Fruit fly (Drosophila melanogaster): Measurements from ENCODE around the gene Lk6.
A peak's percentile ranks its signal among the peaks of the same experiment; 100 is the strongest.

Lk6 gene

DNA sequence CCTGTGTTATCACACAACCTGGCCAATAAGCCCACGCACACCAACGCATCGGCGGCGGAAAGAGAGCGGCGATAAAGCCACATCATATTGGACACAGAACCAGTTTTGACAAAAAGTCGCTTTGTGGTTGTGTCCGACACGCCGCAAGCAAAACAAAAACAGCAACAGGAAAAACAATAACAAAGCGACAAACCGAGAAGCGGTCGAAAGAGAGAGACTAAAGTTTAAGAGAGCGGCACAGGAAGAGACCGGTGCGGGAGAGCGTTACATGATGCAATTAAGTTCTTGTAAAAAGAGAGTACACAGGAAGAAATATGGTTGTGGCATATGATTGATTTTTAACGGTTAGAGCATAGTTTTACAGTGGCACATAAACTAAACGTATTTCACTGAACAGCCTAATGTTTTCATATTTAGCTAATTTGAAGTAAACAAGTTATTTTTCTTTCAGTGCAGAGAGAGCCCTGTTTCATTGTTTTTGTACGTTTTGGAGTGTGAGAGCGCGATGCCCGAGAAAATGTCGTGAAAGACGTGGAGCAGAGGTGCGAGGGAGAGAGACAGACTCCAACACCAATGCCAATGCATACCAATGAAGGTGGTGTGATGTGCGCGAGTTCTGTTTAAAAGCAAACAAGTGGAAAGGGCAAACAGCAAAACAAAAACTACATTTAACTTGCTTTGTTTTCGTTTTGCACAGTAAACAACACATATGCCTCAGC lies 3.4 kb downstream of the Lk6 start (continued):
- peak; percentile 100 for TF ChIP-seq CG8944 (GFP tag; optimal IDR thresholded peaks at IDR 0.05)
- TF ChIP-seq CG11504 (tag; optimal IDR thresholded peaks at IDR 0.05): peak; percentile 99
- no peak for TF ChIP-seq CG32772 (GFP tag; IDR thresholded peaks at IDR 0.05)
- TF ChIP-seq sob (GFP tag; IDR thresholded peaks at IDR 0.05): no peak
- TF ChIP-seq CG10321 (GFP tag; IDR thresholded peaks at IDR 0.05): no peak
- TF ChIP-seq run (tag; optimal IDR thresholded peaks at IDR 0.05): peak; percentile 99
- peak; percentile 100 for TF ChIP-seq CG17359 (tag; optimal IDR thresholded peaks at IDR 0.05)
- TF ChIP-seq CG30403 (GFP tag; optimal IDR thresholded peaks at IDR 0.05): peak; percentile 100
- peak; percentile 93 for TF ChIP-seq CG30020 (tag; optimal IDR thresholded peaks at IDR 0.05)
- peak; percentile 96 for TF ChIP-seq CG8281 (tag; optimal IDR thresholded peaks at IDR 0.05)
- TF ChIP-seq CG6854 (GFP tag; optimal IDR thresholded peaks at IDR 0.05): peak; percentile 99
- TF ChIP-seq CG17568 (GFP tag; optimal IDR thresholded peaks at IDR 0.05): peak; percentile 100
- peak; percentile 99 for TF ChIP-seq cwo (GFP tag; optimal IDR thresholded peaks at IDR 0.05)
- peak; percentile 100 for TF ChIP-seq CG4328 (GFP tag; optimal IDR thresholded peaks at IDR 0.05)
- TF ChIP-seq az2 (GFP tag; optimal IDR thresholded peaks at IDR 0.05): peak; percentile 100
- no peak for TF ChIP-seq ro (GFP tag; IDR thresholded peaks at IDR 0.05)
- TF ChIP-seq CG10959 (GFP tag; IDR thresholded peaks at IDR 0.05): no peak
- peak; percentile 99 for TF ChIP-seq kah (GFP tag; optimal IDR thresholded peaks at IDR 0.05)
- peak; percentile 100 for TF ChIP-seq CG12942 (GFP tag; optimal IDR thresholded peaks at IDR 0.05)
- no peak for TF ChIP-seq CG3726 (GFP tag; IDR thresholded peaks at IDR 0.05)
- TF ChIP-seq corto (GFP tag; optimal IDR thresholded peaks at IDR 0.05): peak; percentile 100
- peak; percentile 100 for TF ChIP-seq gem (tag; optimal IDR thresholded peaks at IDR 0.05)
- no peak for TF ChIP-seq Nf-YA (GFP tag; IDR thresholded peaks at IDR 0.05)
- peak; percentile 100 for TF ChIP-seq NK7.1 (GFP tag; optimal IDR thresholded peaks at IDR 0.05)
- TF ChIP-seq inv (GFP tag; IDR thresholded peaks at IDR 0.05; ENCODE audit: partially characterized antibody): no peak
- TF ChIP-seq trh (GFP tag; optimal IDR thresholded peaks at IDR 0.05): peak; percentile 99
- no peak for TF ChIP-seq sim (GFP tag; IDR thresholded peaks at IDR 0.05)
- TF ChIP-seq seq (GFP tag; IDR thresholded peaks at IDR 0.05): no peak
- TF ChIP-seq CG13123 (GFP tag; optimal IDR thresholded peaks at IDR 0.05): peak; percentile 99
- no peak for TF ChIP-seq Optix (GFP tag; IDR thresholded peaks at IDR 0.05)
- TF ChIP-seq amos (GFP tag; IDR thresholded peaks at IDR 0.05; ENCODE audit: partially characterized antibody): no peak
- no peak for TF ChIP-seq gsb (GFP tag; IDR thresholded peaks at IDR 0.05)
- peak; percentile 100 for TF ChIP-seq CG4617 (GFP tag; optimal IDR thresholded peaks at IDR 0.05; ENCODE audit: borderline replicate concordance)
- peak; percentile 100 for TF ChIP-seq CG8290 (GFP tag; optimal IDR thresholded peaks at IDR 0.05)
- TF ChIP-seq CG8290 (tag; optimal IDR thresholded peaks at IDR 0.05): peak; percentile 99 to 100
- no peak for TF ChIP-seq wor (GFP tag; IDR thresholded peaks at IDR 0.05)
- peak; percentile 100 for TF ChIP-seq CG1647 (GFP tag; optimal IDR thresholded peaks at IDR 0.05)
- TF ChIP-seq CG4404 (GFP tag; IDR thresholded peaks at IDR 0.05): no peak
- no peak for TF ChIP-seq CG34224 (GFP tag; IDR thresholded peaks at IDR 0.05; ENCODE audit: partially characterized antibody)
- peak; percentile 100 for TF ChIP-seq CG10147 (GFP tag; optimal IDR thresholded peaks at IDR 0.05)
- peak; percentile 100 for TF ChIP-seq mirr (GFP tag; optimal IDR thresholded peaks at IDR 0.05)
- no peak for TF ChIP-seq stc (GFP tag; IDR thresholded peaks at IDR 0.05)
- no peak for TF ChIP-seq CG16813 (GFP tag; IDR thresholded peaks at IDR 0.05; ENCODE audit: partially characterized antibody)
- no peak for TF ChIP-seq dysf (GFP tag; IDR thresholded peaks at IDR 0.05)
- TF ChIP-seq Hey (tag; optimal IDR thresholded peaks at IDR 0.05): peak; percentile 99
- no peak for TF ChIP-seq CG11456 (GFP tag; IDR thresholded peaks at IDR 0.05)
- peak; percentile 100 for TF ChIP-seq dpn (GFP tag; optimal IDR thresholded peaks at IDR 0.05)
- TF ChIP-seq CG3163 (GFP tag; optimal IDR thresholded peaks at IDR 0.05): peak; percentile 100
- no peak for TF ChIP-seq usp (GFP tag; optimal IDR thresholded peaks at IDR 0.05)
- TF ChIP-seq Elba2 (GFP tag; optimal IDR thresholded peaks at IDR 0.05): peak; percentile 95
